Fruit fly (Drosophila melanogaster) whole organism, embryonic: ENCODE measurements around the gene spd-2.

Source experiments
- Ada2b ChIP-seq: fragments of 200-800 bp; sonication (Bioruptor generic); IDR thresholded peaks from 2 replicates; pipeline ENCODE4 v1.3.6; 2022; ENCODE audit warnings: missing biosample characterization, missing genetic modification characterization
- Awh ChIP-seq: fragments of 200-800 bp; sonication (Bioruptor generic); IDR thresholded peaks from 2 replicates; pipeline ENCODE4, ENCODE4 v1.3.6; 2022; ENCODE audit warnings: missing biosample characterization, missing genetic modification characterization
- BtbVII ChIP-seq: fragments of 200-800 bp; sonication (Bioruptor generic); optimal IDR thresholded peaks from 3 replicates; lab custom pipeline; 2017; ENCODE audit warnings: missing biosample characterization, mild to moderate bottlenecking, missing genetic modification characterization
- CG10209 ChIP-seq: fragments of 200-800 bp; sonication (Bioruptor generic); optimal IDR thresholded peaks from 3 replicates; lab custom pipeline; 2017; ENCODE audit warnings: missing biosample characterization, mild to moderate bottlenecking, missing genetic modification characterization, missing genetic modification reagents
- CG11456 ChIP-seq: fragments of 200-800 bp; sonication (Bioruptor generic); IDR thresholded peaks from 3 replicates; pipeline ENCODE4 v1.3.6; 2022; ENCODE audit warnings: missing biosample characterization, missing genetic modification characterization
- CG12659 ChIP-seq: fragments of 200-800 bp; sonication (Bioruptor generic); optimal IDR thresholded peaks from 3 replicates; lab custom pipeline; 2017; ENCODE audit warnings: mild to moderate bottlenecking, missing biosample characterization, missing genetic modification reagents, missing genetic modification characterization
- CG12769 ChIP-seq: fragments of 200-800 bp; sonication (Bioruptor generic); optimal IDR thresholded peaks from 2 replicates; lab custom pipeline; 2019; ENCODE audit warnings: missing biosample characterization, mild to moderate bottlenecking, missing genetic modification characterization, moderate library complexity
- CG13287 ChIP-seq: fragments of 200-800 bp; sonication (Bioruptor generic); IDR thresholded peaks from 2 replicates; pipeline ENCODE4 v1.3.6; 2022; ENCODE audit warnings: missing biosample characterization, missing genetic modification characterization; ENCODE audit not compliant: partially characterized antibody
- CG13894 ChIP-seq: fragments of 200-800 bp; sonication (Bioruptor generic); optimal IDR thresholded peaks from 3 replicates; lab custom pipeline; 2018; ENCODE audit warnings: missing biosample characterization, mild to moderate bottlenecking, missing genetic modification characterization, moderate library complexity
- CG1603 ChIP-seq: fragments of 200-800 bp; sonication (Bioruptor generic); optimal IDR thresholded peaks from 2 replicates; lab custom pipeline; 2019; ENCODE audit warnings: missing biosample characterization, mild to moderate bottlenecking, missing genetic modification characterization, moderate library complexity
- CG17186 ChIP-seq: fragments of 200-800 bp; sonication (Bioruptor generic); optimal IDR thresholded peaks from 3 replicates; lab custom pipeline; 2017; ENCODE audit warnings: missing biosample characterization, missing genetic modification reagents, missing genetic modification characterization
- CG17912 ChIP-seq: fragments of 200-800 bp; sonication (Bioruptor generic); optimal IDR thresholded peaks from 2 replicates; lab custom pipeline; 2018; ENCODE audit warnings: missing biosample characterization, mild to moderate bottlenecking, missing genetic modification characterization
- CG18764 ChIP-seq: fragments of 200-800 bp; sonication (Bioruptor generic); optimal IDR thresholded peaks from 3 replicates; lab custom pipeline; 2016; ENCODE audit warnings: missing biosample characterization, missing genetic modification characterization
- CG2120 ChIP-seq: fragments of 200-800 bp; sonication (Bioruptor generic); optimal IDR thresholded peaks from 3 replicates; lab custom pipeline; 2016; ENCODE audit warnings: missing biosample characterization, missing genetic modification characterization
- CG2129 ChIP-seq: fragments of 200-800 bp; sonication (Bioruptor generic); IDR thresholded peaks from 2 replicates; pipeline ENCODE4 v1.3.6; 2022; ENCODE audit warnings: missing biosample characterization, missing genetic modification characterization; ENCODE audit not compliant: partially characterized antibody
- CG2202 ChIP-seq: fragments of 200-800 bp; sonication (Bioruptor generic); optimal IDR thresholded peaks from 2 replicates; lab custom pipeline; 2018; ENCODE audit warnings: missing biosample characterization, mild to moderate bottlenecking, missing genetic modification characterization
- CG5180 ChIP-seq: fragments of 200-800 bp; sonication (Bioruptor generic); optimal IDR thresholded peaks from 3 replicates; lab custom pipeline; 2017; ENCODE audit warnings: missing biosample characterization, missing genetic modification characterization, mild to moderate bottlenecking, moderate library complexity, missing genetic modification reagents
- CG8388 ChIP-seq: fragments of 200-800 bp; sonication (Bioruptor generic); optimal IDR thresholded peaks from 2 replicates; lab custom pipeline; 2019; ENCODE audit warnings: missing biosample characterization, mild to moderate bottlenecking, missing genetic modification characterization, moderate library complexity
- CG9797 ChIP-seq: fragments of 200-800 bp; sonication (Bioruptor generic); optimal IDR thresholded peaks from 3 replicates; lab custom pipeline; 2018; ENCODE audit warnings: missing biosample characterization, mild to moderate bottlenecking, missing genetic modification characterization
- CoRest ChIP-seq: fragments of 200-800 bp; sonication (Bioruptor generic); optimal IDR thresholded peaks from 3 replicates; lab custom pipeline; 2018; ENCODE audit warnings: missing biosample characterization, mild to moderate bottlenecking, missing genetic modification characterization, moderate library complexity
- Deaf1 ChIP-seq: fragments of 200-800 bp; optimal IDR thresholded peaks from 3 replicates; lab custom pipeline; 2019; ENCODE audit warnings: missing biosample characterization, mild to moderate bottlenecking, missing genetic modification characterization, moderate library complexity
- Drgx ChIP-seq: fragments of 200-800 bp; sonication (Bioruptor generic); IDR thresholded peaks from 2 replicates; pipeline ENCODE4 v1.3.6; 2022; ENCODE audit warnings: missing biosample characterization, missing genetic modification characterization
- E2f2 ChIP-seq: fragments of 200-800 bp; sonication (Bioruptor generic); IDR thresholded peaks from 2 replicates; pipeline ENCODE4 v1.3.6; 2022; ENCODE audit warnings: missing biosample characterization, missing genetic modification characterization
- GATAe ChIP-seq: fragments of 200-800 bp; sonication (Bioruptor generic); conservative IDR thresholded peaks from 2 replicates; pipeline ENCODE4 v1.3.6; 2022; ENCODE audit warnings: missing biosample characterization, missing genetic modification characterization
- HLH4C ChIP-seq: fragments of 200-800 bp; sonication (Bioruptor generic); IDR thresholded peaks from 3 replicates; pipeline ENCODE4 v1.3.6; 2022; ENCODE audit warnings: missing biosample characterization, missing genetic modification characterization; ENCODE audit not compliant: partially characterized antibody
- Hmx ChIP-seq: fragments of 200-800 bp; sonication (Bioruptor generic); optimal IDR thresholded peaks from 2 replicates; lab custom pipeline; 2016; ENCODE audit warnings: missing biosample characterization, missing genetic modification characterization
- Lim3 ChIP-seq: fragments of 200-800 bp; sonication (Bioruptor generic); IDR thresholded peaks from 2 replicates; pipeline ENCODE4 v1.3.6; 2022; ENCODE audit warnings: missing biosample characterization, missing genetic modification characterization
- MESR4 ChIP-seq: fragments of 200-800 bp; sonication (Bioruptor generic); optimal IDR thresholded peaks from 2 replicates; lab custom pipeline; 2018; ENCODE audit warnings: missing biosample characterization, mild to moderate bottlenecking, missing genetic modification characterization, moderate library complexity
- PHDP ChIP-seq: fragments of 200-800 bp; sonication (Bioruptor generic); optimal IDR thresholded peaks from 3 replicates; lab custom pipeline; 2018; ENCODE audit warnings: missing biosample characterization, mild to moderate bottlenecking, missing genetic modification characterization, moderate library complexity
- Ravus ChIP-seq: fragments of 200-800 bp; sonication (Bioruptor generic); IDR thresholded peaks from 2 replicates; pipeline ENCODE4 v1.3.6; 2022; ENCODE audit warnings: missing biosample characterization, missing genetic modification characterization
- Spps ChIP-seq: fragments of 200-800 bp; sonication (Bioruptor generic); optimal IDR thresholded peaks from 2 replicates; lab custom pipeline; 2018; ENCODE audit warnings: missing biosample characterization, mild to moderate bottlenecking, missing genetic modification characterization
- ato ChIP-seq: fragments of 200-800 bp; sonication (Bioruptor generic); IDR thresholded peaks from 2 replicates; pipeline ENCODE4 v1.3.6; 2022; ENCODE audit warnings: missing biosample characterization, missing genetic modification characterization; ENCODE audit not compliant: partially characterized antibody
- bcd ChIP-seq: fragments of 200-800 bp; sonication (Bioruptor generic); optimal IDR thresholded peaks from 2 replicates; lab custom pipeline; 2017; ENCODE audit warnings: missing biosample characterization, mild to moderate bottlenecking, missing genetic modification characterization
- da ChIP-seq: fragments of 200-800 bp; sonication (Bioruptor generic); optimal IDR thresholded peaks from 2 replicates; lab custom pipeline; 2016; ENCODE audit warnings: missing biosample characterization, missing genetic modification characterization
- dm ChIP-seq: fragments of 200-800 bp; sonication (Bioruptor generic); optimal IDR thresholded peaks from 3 replicates; lab custom pipeline; 2016; ENCODE audit warnings: missing biosample characterization, missing genetic modification characterization
- dmrt11E ChIP-seq: fragments of 200-800 bp; sonication (Bioruptor generic); optimal IDR thresholded peaks from 3 replicates; lab custom pipeline; 2018; ENCODE audit warnings: missing biosample characterization, mild to moderate bottlenecking, missing genetic modification characterization, moderate library complexity
- dpn ChIP-seq, 2 experiments: fragments of 200-800 bp; sonication (Bioruptor generic); optimal IDR thresholded peaks; 3 replicates each; lab custom pipeline; 2016; ENCODE audit warnings: missing biosample characterization in 2 of 2, missing genetic modification characterization in 2 of 2
- hbn ChIP-seq: fragments of 200-800 bp; sonication (Bioruptor generic); IDR thresholded peaks from 2 replicates; pipeline ENCODE4 v1.3.6; 2022; ENCODE audit warnings: missing biosample characterization, missing genetic modification characterization; ENCODE audit not compliant: partially characterized antibody
- hth ChIP-seq: fragments of >200 bp; optimal IDR thresholded peaks from 2 replicates; lab custom pipeline; 2017; ENCODE audit warnings: inconsistent platforms
- ind ChIP-seq: fragments of 200-800 bp; sonication (Bioruptor generic); optimal IDR thresholded peaks from 3 replicates; lab custom pipeline; 2016; ENCODE audit warnings: missing biosample characterization, missing genetic modification characterization
- lmd ChIP-seq: fragments of 200-800 bp; sonication (Bioruptor generic); IDR thresholded peaks from 2 replicates; pipeline ENCODE4 v1.3.6; 2022; ENCODE audit warnings: missing biosample characterization, missing genetic modification characterization
- nerfin-1 ChIP-seq: fragments of 200-800 bp; sonication (Bioruptor generic); optimal IDR thresholded peaks from 3 replicates; lab custom pipeline; 2019; ENCODE audit warnings: missing biosample characterization, mild to moderate bottlenecking, missing genetic modification characterization, moderate library complexity
- oc ChIP-seq: fragments of 200-800 bp; sonication (Bioruptor generic); optimal IDR thresholded peaks from 2 replicates; lab custom pipeline; 2018; ENCODE audit warnings: missing biosample characterization, mild to moderate bottlenecking, missing genetic modification characterization, moderate library complexity
- pb ChIP-seq: fragments of 200-800 bp; sonication (Bioruptor generic); optimal IDR thresholded peaks from 3 replicates; lab custom pipeline; 2016; ENCODE audit warnings: missing biosample characterization, missing genetic modification characterization
- ro ChIP-seq: fragments of 200-800 bp; sonication (Bioruptor generic); IDR thresholded peaks from 2 replicates; pipeline ENCODE4 v1.3.6; 2022; ENCODE audit warnings: missing biosample characterization, missing genetic modification characterization
- run ChIP-seq: fragments of 200-800 bp; sonication (Bioruptor generic); optimal IDR thresholded peaks from 3 replicates; lab custom pipeline; 2018; ENCODE audit warnings: missing biosample characterization, mild to moderate bottlenecking, missing genetic modification characterization
- sob ChIP-seq: fragments of 200-800 bp; sonication (Bioruptor generic); IDR thresholded peaks from 2 replicates; pipeline ENCODE4 v1.3.6; 2022; ENCODE audit warnings: missing biosample characterization, missing genetic modification characterization
- stc ChIP-seq: fragments of 200-800 bp; sonication (Bioruptor generic); IDR thresholded peaks from 2 replicates; pipeline ENCODE4 v1.3.6; 2022; ENCODE audit warnings: missing biosample characterization, missing genetic modification characterization
- sug ChIP-seq: fragments of 200-800 bp; optimal IDR thresholded peaks from 2 replicates; lab custom pipeline; 2019; ENCODE audit warnings: missing biosample characterization, mild to moderate bottlenecking, missing genetic modification characterization, moderate library complexity
- vvl ChIP-seq: fragments of 200-800 bp; sonication (Bioruptor generic); IDR thresholded peaks from 2 replicates; pipeline ENCODE4 v1.3.6; 2022; ENCODE audit warnings: missing biosample characterization, missing genetic modification characterization

spd-2 gene

dm6 chr3L:16574307-16574946, 20.4 kb downstream of the spd-2 start, which contains the start of gene mbf1 (continued):
- TF ChIP-seq CG17186, result peak; percentile 65
- peak; percentile 42 for TF ChIP-seq CoRest (tag; lab: Kevin White, UChicago)
- no peak for TF ChIP-seq Lim3 (GFP tag; lab: Robert Waterston, UW)
- TF ChIP-seq CG9797 (GFP tag; lab: Kevin White, UChicago), result peak; percentile 87
- TF ChIP-seq GATAe (GFP tag; lab: Robert Waterston, UW), result no peak
- peak; percentile 12 for TF ChIP-seq CG18764
- peak; percentile 80 for TF ChIP-seq CG12659
- peak; percentile 19 for TF ChIP-seq dm (GFP tag; lab: Kevin White, UChicago)
- peak; percentile 29 for TF ChIP-seq bcd (GFP tag; lab: Kevin White, UChicago)
- TF ChIP-seq CG2202 (tag; lab: Kevin White, UChicago), result peak; percentile 2
- no peak for TF ChIP-seq run (tag; lab: Kevin White, UChicago)
- peak; percentile 69 for TF ChIP-seq E2f2 (GFP tag; lab: Robert Waterston, UW)
- TF ChIP-seq sug (tag; lab: Kevin White, UChicago), result peak; percentile 39
- no peak for TF ChIP-seq CG5180
- no peak for TF ChIP-seq CG11456 (GFP tag; lab: Robert Waterston, UW)
- TF ChIP-seq hth, result no peak
- no peak for TF ChIP-seq sob (GFP tag; lab: Robert Waterston, UW)
- TF ChIP-seq CG10209 (GFP tag; lab: Kevin White, UChicago), result no peak
- no peak for TF ChIP-seq Awh (GFP tag; lab: Robert Waterston, UW)
- TF ChIP-seq ro (GFP tag; lab: Robert Waterston, UW), result no peak
- TF ChIP-seq CG13287 (GFP tag; lab: Robert Waterston, UW), result peak; percentile 75
- peak; percentile 92 for TF ChIP-seq nerfin-1 (tag; lab: Kevin White, UChicago)
- no peak for TF ChIP-seq CG17912 (GFP tag; lab: Kevin White, UChicago)
- TF ChIP-seq Deaf1, result peak; percentile 10
- TF ChIP-seq lmd (GFP tag; lab: Robert Waterston, UW), result no peak
- peak; percentile 59; the same call in 2 of the 3 replicates for TF ChIP-seq HLH4C (GFP tag; lab: Robert Waterston, UW)
- no peak for TF ChIP-seq stc
- peak; percentile 10 for TF ChIP-seq dmrt11E
- no peak for TF ChIP-seq Spps (tag; lab: Kevin White, UChicago)
- TF ChIP-seq Ravus (GFP tag; lab: Robert Waterston, UW), result no peak
- TF ChIP-seq Hmx (GFP tag; lab: Kevin White, UChicago), result no peak
- 0 out of 2 replicates have a peak, but pooled peaks have one; percentile 34 for TF ChIP-seq vvl
- TF ChIP-seq da (GFP tag; lab: Kevin White, UChicago), result no peak
- TF ChIP-seq CG8388 (GFP tag; lab: Kevin White, UChicago), result no peak
- peak; percentile 48 for TF ChIP-seq oc
- no peak for TF ChIP-seq ato
- no peak for TF ChIP-seq Ada2b (GFP tag; lab: Robert Waterston, UW)
- TF ChIP-seq PHDP (tag; lab: Kevin White, UChicago), result peak; percentile 40
- peak; percentile 49; the same call in 1 of the 2 replicates for TF ChIP-seq hbn (GFP tag; lab: Robert Waterston, UW)
- TF ChIP-seq ind (GFP tag; lab: Kevin White, UChicago), result no peak
- peak; percentile 67 for TF ChIP-seq CG1603 (tag; lab: Kevin White, UChicago)
- peak; percentile 90 for TF ChIP-seq MESR4 (GFP tag; lab: Kevin White, UChicago)
- TF ChIP-seq CG2120 (GFP tag; lab: Kevin White, UChicago), result peak; percentile 44
- no peak for TF ChIP-seq pb (GFP tag; lab: Kevin White, UChicago)
- peak; percentile 32 for TF ChIP-seq CG13894 (tag; lab: Kevin White, UChicago)
- TF ChIP-seq Drgx (GFP tag; lab: Robert Waterston, UW), result no peak
- TF ChIP-seq CG12769 (tag; lab: Kevin White, UChicago), result peak; percentile 32
- no peak for TF ChIP-seq CG2129 (GFP tag; lab: Robert Waterston, UW)
- peak in 1 of 2 experiments; percentile 4 for TF ChIP-seq dpn (GFP tag; optimal IDR thresholded peaks at IDR 0.05; lab: Kevin White, UChicago)
- peak; percentile 15 for TF ChIP-seq BtbVII (GFP tag; lab: Kevin White, UChicago)
